Fruit fly (Drosophila melanogaster) whole organism, pupa: ENCODE measurements around the gene ATPsynCF6.

Source experiments
- CG10348 ChIP-seq: fragments of 200-800 bp; sonication (Bioruptor generic); IDR thresholded peaks from 2 replicates; pipeline ENCODE4 v1.3.6; 2022; ENCODE audit warnings: missing biosample characterization, missing genetic modification characterization
- CG12605 ChIP-seq: fragments of 200-800 bp; sonication (Bioruptor generic); IDR thresholded peaks from 2 replicates; pipeline ENCODE4 v1.3.6; 2022; ENCODE audit warnings: missing biosample characterization, missing genetic modification characterization
- CG13204 ChIP-seq: fragments of 200-800 bp; sonication (Bioruptor generic); optimal IDR thresholded peaks from 2 replicates; lab custom pipeline; 2018; ENCODE audit warnings: missing biosample characterization, mild to moderate bottlenecking, missing genetic modification characterization, moderate library complexity
- CG14655 ChIP-seq: fragments of 200-800 bp; sonication (Bioruptor generic); optimal IDR thresholded peaks from 3 replicates; lab custom pipeline; 2017; ENCODE audit warnings: mild to moderate bottlenecking, missing biosample characterization, missing genetic modification reagents, missing genetic modification characterization
- CG15710 ChIP-seq: fragments of 200-800 bp; sonication (Bioruptor generic); optimal IDR thresholded peaks from 2 replicates; lab custom pipeline; 2018; ENCODE audit warnings: missing biosample characterization, mild to moderate bottlenecking, missing genetic modification characterization, moderate library complexity
- CG17806 ChIP-seq: fragments of 200-800 bp; sonication (Bioruptor generic); optimal IDR thresholded peaks from 2 replicates; lab custom pipeline; 2018; ENCODE audit warnings: missing biosample characterization, mild to moderate bottlenecking, missing genetic modification characterization, moderate library complexity
- CG32121 ChIP-seq: fragments of 200-800 bp; sonication (Bioruptor generic); IDR thresholded peaks from 2 replicates; pipeline ENCODE4 v1.3.6; 2022; ENCODE audit warnings: missing biosample characterization, missing genetic modification characterization
- CG34367 ChIP-seq: fragments of 200-800 bp; sonication (Bioruptor generic); optimal IDR thresholded peaks from 2 replicates; lab custom pipeline; 2018; ENCODE audit warnings: missing biosample characterization, mild to moderate bottlenecking, missing genetic modification characterization
- CG4496 ChIP-seq: fragments of 200-800 bp; sonication (Bioruptor generic); IDR thresholded peaks from 3 replicates; pipeline ENCODE4 v1.3.6; 2022; ENCODE audit warnings: missing biosample characterization, missing genetic modification characterization
- CG8159 ChIP-seq: fragments of 200-800 bp; sonication (Bioruptor generic); optimal IDR thresholded peaks from 3 replicates; lab custom pipeline; 2018; ENCODE audit warnings: missing biosample characterization, mild to moderate bottlenecking, missing genetic modification characterization, moderate library complexity
- CG8301 ChIP-seq: fragments of 200-800 bp; sonication (Bioruptor generic); optimal IDR thresholded peaks from 2 replicates; lab custom pipeline; 2018; ENCODE audit warnings: missing biosample characterization, mild to moderate bottlenecking, missing genetic modification characterization
- CG9948 ChIP-seq: fragments of 200-800 bp; sonication (Bioruptor generic); optimal IDR thresholded peaks from 2 replicates; lab custom pipeline; 2018; ENCODE audit warnings: missing biosample characterization, mild to moderate bottlenecking, missing genetic modification characterization, moderate library complexity
- D1 ChIP-seq: fragments of 200-800 bp; sonication (Bioruptor generic); optimal IDR thresholded peaks from 2 replicates; lab custom pipeline; 2018; ENCODE audit warnings: missing biosample characterization, mild to moderate bottlenecking, missing genetic modification characterization, moderate library complexity
- EcR ChIP-seq: fragments of 200-800 bp; sonication (Bioruptor generic); optimal IDR thresholded peaks from 3 replicates; lab custom pipeline; 2019; ENCODE audit warnings: missing biosample characterization, missing genetic modification characterization, mild to moderate bottlenecking, moderate library complexity, missing genetic modification reagents
- Ets98B ChIP-seq: fragments of 200-800 bp; sonication (Bioruptor generic); IDR thresholded peaks from 2 replicates; pipeline ENCODE4 v1.3.6; 2022; ENCODE audit warnings: missing biosample characterization, missing genetic modification characterization
- Pif1A ChIP-seq: fragments of 200-800 bp; sonication (Bioruptor generic); optimal IDR thresholded peaks from 3 replicates; lab custom pipeline; 2016; ENCODE audit warnings: missing biosample characterization, missing genetic modification characterization
- Pif1B ChIP-seq: fragments of 200-800 bp; sonication (Bioruptor generic); optimal IDR thresholded peaks from 3 replicates; lab custom pipeline; 2016; ENCODE audit warnings: missing biosample characterization, missing genetic modification characterization
- Snoo ChIP-seq: fragments of 200-800 bp; sonication (Bioruptor generic); optimal IDR thresholded peaks from 3 replicates; lab custom pipeline; 2017; ENCODE audit warnings: missing biosample characterization, mild to moderate bottlenecking, missing genetic modification characterization, inconsistent platforms
- fd96Ca ChIP-seq: fragments of 200-800 bp; sonication (Bioruptor generic); IDR thresholded peaks from 3 replicates; pipeline ENCODE4 v1.3.6; 2022; ENCODE audit warnings: missing biosample characterization, missing genetic modification characterization
- gl ChIP-seq: fragments of 200-800 bp; sonication (Bioruptor generic); optimal IDR thresholded peaks from 2 replicates; lab custom pipeline; 2018; ENCODE audit warnings: missing biosample characterization, mild to moderate bottlenecking, missing genetic modification characterization
- rn ChIP-seq: fragments of 200-800 bp; sonication (Bioruptor generic); IDR thresholded peaks from 2 replicates; pipeline ENCODE4 v1.3.6; 2022; ENCODE audit warnings: missing biosample characterization, missing genetic modification characterization

The ATPsynCF6 gene

DNA sequence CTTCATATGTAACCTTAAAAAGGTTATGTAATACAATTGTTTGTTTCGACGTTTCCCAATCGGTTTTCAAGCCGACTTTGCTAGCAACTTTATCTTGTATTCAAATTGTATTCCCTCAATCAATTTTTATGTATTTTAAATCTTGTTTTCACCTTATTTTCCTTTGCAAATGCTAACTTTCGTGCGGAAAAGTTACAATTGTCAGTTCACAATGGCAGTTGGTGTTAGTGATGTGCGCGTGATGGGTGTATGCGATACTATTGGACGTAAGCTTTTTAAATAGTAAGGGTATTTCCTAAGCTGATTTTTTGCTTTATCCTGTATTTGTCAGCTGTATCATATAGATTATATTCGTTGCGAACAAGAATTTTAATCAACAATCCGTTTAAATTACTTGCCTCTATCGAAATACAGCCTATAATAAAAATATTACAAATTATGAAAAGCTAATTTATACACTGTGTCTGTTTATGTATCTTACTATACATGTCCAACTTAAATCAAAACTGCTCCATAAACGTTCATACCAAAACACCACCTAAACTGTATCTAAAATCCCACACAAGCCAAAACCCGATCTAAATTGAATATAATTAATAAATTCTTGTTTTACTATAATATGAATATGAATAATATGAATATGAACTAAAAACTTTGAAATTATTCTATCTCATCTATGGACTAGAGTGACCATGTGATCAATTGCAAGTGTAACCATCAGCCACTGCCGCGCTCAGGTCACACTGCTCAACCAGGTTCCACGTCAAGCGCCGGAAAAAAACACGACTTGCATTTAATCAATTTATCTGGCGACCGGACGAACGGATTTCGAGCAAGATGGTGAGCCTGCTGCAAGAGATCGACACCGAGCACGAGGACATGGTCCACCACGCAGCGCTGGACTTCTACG is at the start of gene ATPsynCF6, which contains the start of gene Sec13:
Gene ATPsynCF6, minus strand, starts transcription at position 236 of the 910 bp plus-strand sequence.
Gene Sec13, plus strand, starts transcription at position 450 of the 910 bp plus-strand sequence.
- TF ChIP-seq CG9948 = peak; percentile 40
- TF ChIP-seq gl (tag; lab: Kevin White, UChicago) = no peak
- TF ChIP-seq CG13204 (GFP tag; lab: Kevin White, UChicago) = no peak
- TF ChIP-seq CG34367 (tag; lab: Kevin White, UChicago) = peak; percentile 15
- TF ChIP-seq CG10348 (GFP tag; lab: Robert Waterston, UW) = no peak
- TF ChIP-seq CG15710 = peak; percentile 36
- TF ChIP-seq Ets98B (GFP tag; lab: Robert Waterston, UW) = peak; percentile 52
- peak; percentile 77 for TF ChIP-seq CG4496
- peak; percentile 22; the same call in 1 of the 2 replicates for TF ChIP-seq rn (GFP tag; lab: Robert Waterston, UW)
- peak; percentile 40; the same call in 1 of the 2 replicates for TF ChIP-seq CG32121 (GFP tag; lab: Robert Waterston, UW)
- TF ChIP-seq CG8159 (tag; lab: Kevin White, UChicago) = peak; percentile 59
- no peak for TF ChIP-seq Pif1A (GFP tag; lab: Kevin White, UChicago)
- peak; percentile 56 for TF ChIP-seq Pif1B (GFP tag; lab: Kevin White, UChicago)
- TF ChIP-seq EcR (GFP tag; lab: Kevin White, UChicago) = no peak
- no peak for TF ChIP-seq CG12605 (GFP tag; lab: Robert Waterston, UW)
- peak; percentile 52 for TF ChIP-seq CG8301 (tag; lab: Kevin White, UChicago)
- peak; percentile 51 for TF ChIP-seq CG17806 (tag; lab: Kevin White, UChicago)
- no peak for TF ChIP-seq fd96Ca
- TF ChIP-seq Snoo (tag; lab: Kevin White, UChicago) = peak; percentile 10
- no peak for TF ChIP-seq D1 (tag; lab: Kevin White, UChicago)
- TF ChIP-seq CG14655 (GFP tag; lab: Kevin White, UChicago) = peak; percentile 63

DNA sequence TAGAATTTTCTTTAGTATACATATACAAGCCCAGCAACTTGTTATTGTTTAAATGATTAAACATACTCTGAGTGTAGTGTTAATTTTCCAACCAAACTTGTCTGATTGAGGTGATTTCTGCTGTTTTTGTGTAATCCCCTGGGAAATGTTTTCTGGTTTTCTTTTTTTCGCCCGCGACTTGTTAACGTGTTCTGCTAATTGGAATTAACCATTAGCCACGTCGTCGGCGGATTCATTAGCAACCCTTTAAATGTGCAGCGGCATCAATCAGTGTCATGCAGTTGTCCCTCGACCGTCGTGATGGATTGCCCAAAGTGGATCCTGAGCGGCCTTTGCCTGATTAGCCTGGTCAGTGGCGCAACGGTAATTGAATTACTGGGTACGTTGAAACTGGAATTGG is 49.3 kb upstream of the ATPsynCF6 start, which contains the start of gene Ir94e:
Gene Ir94e, plus strand, starts transcription at position 301 of the 400 bp plus-strand sequence.
- no peak for TF ChIP-seq CG8301 (tag; lab: Kevin White, UChicago)
- TF ChIP-seq CG9948 = no peak
- TF ChIP-seq fd96Ca = no peak

dm6 chr3R:23403628-23404027 is 47.8 kb upstream of the ATPsynCF6 start, which contains the start of gene CG17380:
Gene CG17380, minus strand, starts transcription at chr3R:23403728.
- TF ChIP-seq Snoo (tag; lab: Kevin White, UChicago) (no peak), Pif1B (GFP tag; lab: Kevin White, UChicago) (no peak), CG17806 (tag; lab: Kevin White, UChicago) (no peak), Ets98B (GFP tag; lab: Robert Waterston, UW) (no peak), CG12605 (GFP tag; lab: Robert Waterston, UW) (no peak), fd96Ca (no peak), CG9948 (no peak), CG8301 (tag; lab: Kevin White, UChicago) (no peak), D1 (tag; lab: Kevin White, UChicago) (no peak)

DNA sequence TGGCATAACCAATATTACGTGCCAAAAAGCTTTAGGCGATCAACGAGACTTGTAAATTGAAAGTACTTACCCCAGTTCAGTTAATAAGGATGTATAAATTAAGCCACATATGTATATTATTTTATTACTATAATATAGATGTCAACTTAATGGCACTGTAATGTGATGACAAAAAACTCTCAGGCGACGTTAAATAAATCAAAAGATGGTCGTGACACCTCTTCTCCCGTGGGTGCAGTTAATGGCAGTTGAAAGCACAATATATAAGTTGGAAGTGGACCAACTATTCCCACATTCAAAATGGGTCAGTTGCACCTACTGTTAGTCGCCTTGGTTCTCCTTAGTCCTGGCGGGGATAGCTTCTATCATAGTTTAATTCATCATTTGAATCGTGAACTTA is 46.6 kb upstream of the ATPsynCF6 start, which contains the start of gene Ir94d:
Gene Ir94d, plus strand, starts transcription at position 301 of the 400 bp plus-strand sequence.
- no peak for TF ChIP-seq EcR (GFP tag; lab: Kevin White, UChicago)
- TF ChIP-seq CG4496 = no peak
- TF ChIP-seq CG34367 (tag; lab: Kevin White, UChicago) = no peak
- TF ChIP-seq Ets98B (GFP tag; lab: Robert Waterston, UW) = no peak
- TF ChIP-seq CG14655 (GFP tag; lab: Kevin White, UChicago) = no peak
- TF ChIP-seq Pif1A (GFP tag; lab: Kevin White, UChicago) = no peak
- TF ChIP-seq gl (tag; lab: Kevin White, UChicago) = no peak
- no peak for TF ChIP-seq CG9948
- TF ChIP-seq Snoo (tag; lab: Kevin White, UChicago) = no peak
- TF ChIP-seq CG8159 (tag; lab: Kevin White, UChicago) = no peak

DNA sequence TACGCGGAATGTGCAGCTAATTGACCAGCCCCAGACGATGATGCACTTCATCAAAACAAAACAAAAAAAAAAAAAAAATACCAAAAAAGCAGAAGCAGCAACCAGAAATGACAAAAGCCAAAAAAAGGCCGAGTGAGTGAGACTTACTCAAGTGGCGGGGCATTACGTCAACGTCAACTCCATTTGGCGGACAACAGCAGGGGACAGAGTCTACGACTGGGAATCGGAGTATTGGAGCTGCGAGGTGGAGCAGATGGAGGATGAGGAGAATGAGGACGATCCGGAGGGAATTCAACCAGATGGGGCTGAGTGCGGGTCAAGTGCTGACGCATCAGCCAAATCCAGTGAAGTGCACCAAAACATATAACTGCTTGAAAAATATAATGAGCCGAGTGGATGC is 45.7 kb upstream of the ATPsynCF6 start:
- peak; percentile 13 for TF ChIP-seq Pif1B (GFP tag; lab: Kevin White, UChicago)
- TF ChIP-seq CG15710 = no peak

- TF ChIP-seq CG32121 (GFP tag; lab: Robert Waterston, UW) (peak; percentile 36; the same call in 1 of the 2 replicates), CG8301 (tag; lab: Kevin White, UChicago) (peak; percentile 3), CG17806 (tag; lab: Kevin White, UChicago) (no peak), CG4496 (0 out of 3 replicates have a peak, but pooled peaks have one; percentile 13), Ets98B (GFP tag; lab: Robert Waterston, UW) (peak; percentile 53), CG14655 (GFP tag; lab: Kevin White, UChicago) (peak; percentile 7), Snoo (tag; lab: Kevin White, UChicago) (no peak)
These were observed 43.8 kb upstream of the ATPsynCF6 start for dm6 chr3R:23399679-23400078.
